Worm (Caenorhabditis elegans): ENCODE data around the gene rps-12.
A peak's percentile ranks its signal among the peaks of the same experiment; 100 is the strongest.

The rps-12 gene

DNA sequence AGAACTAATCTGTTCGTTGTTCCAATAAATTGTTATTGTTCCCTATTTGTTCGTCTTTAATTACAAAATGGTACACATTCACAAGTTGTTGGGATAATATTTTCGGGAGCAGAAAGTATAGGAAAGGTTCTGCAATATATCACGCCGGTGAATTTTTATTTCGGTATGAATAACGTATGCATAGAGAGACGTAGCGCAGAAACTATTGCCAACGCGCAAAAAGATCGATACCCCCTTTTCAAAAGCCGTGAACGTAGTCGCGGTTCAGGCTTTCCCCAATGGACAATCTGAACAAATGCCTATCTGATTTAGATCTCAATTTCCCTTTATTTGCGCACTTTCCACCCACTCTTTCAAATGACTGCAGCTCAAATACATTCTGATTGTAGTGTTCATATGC is 1.0 kb downstream of the rps-12 start, which contains the start of gene pst-2:
Gene pst-2 (plus strand): TSS at position 293 of the 400 bp plus-strand sequence.
- TF ChIP-seq snpc-4 (tag; optimal IDR thresholded peaks at IDR 0.05) (no peak), ztf-11 (tag; optimal IDR thresholded peaks at IDR 0.05) (no peak), nhr-77 (tag; optimal IDR thresholded peaks at IDR 0.05) (no peak), C34F6.9 (tag; optimal IDR thresholded peaks at IDR 0.05) (no peak), unc-62 (GFP tag; optimal IDR thresholded peaks at IDR 0.05) (no peak), nhr-11 (tag; optimal IDR thresholded peaks at IDR 0.05) (no peak), nhr-25 (tag; optimal IDR thresholded peaks at IDR 0.05) (no peak), sma-9 (GFP tag; optimal IDR thresholded peaks at IDR 0.05) (no peak), sma-9 (tag; optimal IDR thresholded peaks at IDR 0.05) (no peak), alr-1 (tag; optimal IDR thresholded peaks at IDR 0.05) (no peak), peb-1 (tag; optimal IDR thresholded peaks at IDR 0.05) (no peak), zag-1 (tag; optimal IDR thresholded peaks at IDR 0.05) (no peak), gmeb-1 (tag; optimal IDR thresholded peaks at IDR 0.05) (no peak), nhr-6 (tag; optimal IDR thresholded peaks at IDR 0.05) (no peak), nhr-23 (tag; optimal IDR thresholded peaks at IDR 0.05) (no peak), sma-3 (GFP tag; optimal IDR thresholded peaks at IDR 0.05) (no peak), nhr-10 (tag; optimal IDR thresholded peaks at IDR 0.05) (no peak), ceh-16 (tag; optimal IDR thresholded peaks at IDR 0.05) (no peak)

DNA sequence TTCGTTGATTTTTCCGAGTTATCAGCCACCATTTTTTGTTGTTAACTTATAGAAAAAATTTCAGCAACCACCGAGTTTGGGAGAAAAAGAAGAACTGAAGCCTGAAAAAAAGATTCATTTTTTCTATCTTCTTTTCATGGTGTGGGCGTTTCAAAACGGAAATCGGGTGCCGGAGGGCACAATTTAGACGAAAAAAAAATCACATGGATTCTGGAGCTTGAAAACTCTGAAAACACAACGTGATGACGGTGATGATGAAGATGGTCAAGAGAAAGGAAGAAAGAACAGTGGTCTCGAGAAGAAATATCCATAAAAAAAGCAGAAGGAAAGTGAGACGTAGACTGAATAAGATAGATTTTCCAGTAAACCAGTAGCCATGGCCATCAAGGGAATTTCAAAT is 4.9 kb downstream of the rps-12 start, which contains the start of gene rcan-1:
Gene rcan-1 (minus strand): TSS at position 101 of the 400 bp plus-strand sequence.
- TF ChIP-seq aly-2 (tag; optimal IDR thresholded peaks at IDR 0.05) (no peak), skn-1 (tag; optimal IDR thresholded peaks at IDR 0.05) (no peak), ceh-82 (tag; optimal IDR thresholded peaks at IDR 0.05) (no peak), snpc-4 (tag; optimal IDR thresholded peaks at IDR 0.05) (no peak), unc-55 (GFP tag; optimal IDR thresholded peaks at IDR 0.05) (no peak)

DNA sequence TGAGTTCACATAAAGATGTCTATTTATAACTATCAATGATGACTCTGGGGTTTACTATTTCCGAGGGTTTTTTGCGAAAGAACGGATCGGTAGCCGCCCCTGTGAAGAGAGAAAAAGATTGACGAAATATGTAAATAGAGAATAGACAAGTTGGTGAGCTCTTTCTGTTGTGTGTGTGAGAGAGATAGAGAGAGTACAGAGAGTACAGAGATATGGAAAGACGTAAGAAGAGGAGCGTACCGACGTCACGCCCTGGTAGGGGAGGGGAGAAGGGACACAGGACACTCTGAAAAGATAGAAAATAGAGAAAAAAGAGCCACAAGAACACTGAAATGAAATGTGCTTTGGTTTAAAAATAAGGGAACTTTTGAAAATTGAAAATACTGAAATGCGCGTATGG is 9.1 kb downstream of the rps-12 start:
- TF ChIP-seq sma-9 (GFP tag; optimal IDR thresholded peaks at IDR 0.05): peak; percentile 63
- no peak for TF ChIP-seq sma-9 (tag; optimal IDR thresholded peaks at IDR 0.05)
- peak; percentile 69 for TF ChIP-seq crh-2 (tag; optimal IDR thresholded peaks at IDR 0.05)
- TF ChIP-seq C34F6.9 (tag; optimal IDR thresholded peaks at IDR 0.05): peak; percentile 69
- TF ChIP-seq nhr-77 (tag; optimal IDR thresholded peaks at IDR 0.05): no peak
- peak; percentile 67 for TF ChIP-seq unc-55 (GFP tag; optimal IDR thresholded peaks at IDR 0.05)
- TF ChIP-seq ZK546.5 (tag; optimal IDR thresholded peaks at IDR 0.05): no peak
- TF ChIP-seq ztf-11 (tag; optimal IDR thresholded peaks at IDR 0.05): no peak
- TF ChIP-seq zag-1 (tag; optimal IDR thresholded peaks at IDR 0.05): no peak
- peak; percentile 78 for TF ChIP-seq F13H6.1 (tag; optimal IDR thresholded peaks at IDR 0.05)
- no peak for TF ChIP-seq unc-39 (tag; optimal IDR thresholded peaks at IDR 0.05)
- TF ChIP-seq nhr-23 (tag; optimal IDR thresholded peaks at IDR 0.05): no peak
- TF ChIP-seq snpc-4 (tag; optimal IDR thresholded peaks at IDR 0.05): peak; percentile 22
- no peak for TF ChIP-seq lin-39 (tag; optimal IDR thresholded peaks at IDR 0.05)
- peak; percentile 77 for TF ChIP-seq nhr-129 (tag; optimal IDR thresholded peaks at IDR 0.05)
- no peak for TF ChIP-seq elt-1 (tag; optimal IDR thresholded peaks at IDR 0.05)
- TF ChIP-seq mbf-1 (tag; optimal IDR thresholded peaks at IDR 0.05): no peak
- peak; percentile 10 for TF ChIP-seq lin-13 (GFP tag; optimal IDR thresholded peaks at IDR 0.05)
- peak in 1 of 2 experiments; percentile 48 for TF ChIP-seq lsy-2 (tag; optimal IDR thresholded peaks at IDR 0.05)
- TF ChIP-seq fos-1 (tag; optimal IDR thresholded peaks at IDR 0.05): peak; percentile 48
- peak; percentile 24 for TF ChIP-seq sem-4 (tag; optimal IDR thresholded peaks at IDR 0.05)
- no peak for TF ChIP-seq aly-2 (tag; optimal IDR thresholded peaks at IDR 0.05)
- no peak for TF ChIP-seq nhr-11 (tag; optimal IDR thresholded peaks at IDR 0.05)
- TF ChIP-seq nhr-237 (tag; optimal IDR thresholded peaks at IDR 0.05): no peak
- TF ChIP-seq ama-1 (optimal IDR thresholded peaks at IDR 0.05): peak; percentile 48

DNA sequence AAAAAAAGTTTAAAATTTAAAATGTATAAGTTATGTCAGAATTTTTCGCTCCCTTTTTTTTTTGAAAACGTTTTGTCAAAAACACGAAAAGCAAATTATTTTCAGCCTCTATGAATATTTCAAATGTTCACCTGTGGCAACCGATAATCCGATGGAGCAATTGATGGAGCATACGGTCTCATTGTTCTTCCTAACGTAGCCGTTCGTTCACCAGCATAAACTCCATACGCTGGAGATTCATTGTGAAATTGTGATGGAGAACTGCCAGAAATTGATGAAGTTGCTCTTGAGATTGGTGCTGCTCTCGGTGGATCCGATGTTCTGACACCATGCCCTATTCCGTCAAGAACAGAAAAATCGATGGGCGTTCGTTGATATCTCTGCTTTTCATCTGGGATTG is 12.7 kb downstream of the rps-12 start:
- TF ChIP-seq ZK546.5 (tag; optimal IDR thresholded peaks at IDR 0.05): no peak
- TF ChIP-seq nhr-12 (tag; optimal IDR thresholded peaks at IDR 0.05): no peak
- TF ChIP-seq egl-27 (tag; optimal IDR thresholded peaks at IDR 0.05): no peak
- TF ChIP-seq mbf-1 (tag; optimal IDR thresholded peaks at IDR 0.05): no peak
- no peak for TF ChIP-seq alr-1 (tag; optimal IDR thresholded peaks at IDR 0.05)
- no peak for TF ChIP-seq nhr-6 (tag; optimal IDR thresholded peaks at IDR 0.05)
- no peak for TF ChIP-seq crh-2 (tag; optimal IDR thresholded peaks at IDR 0.05)
- TF ChIP-seq dmd-4 (tag; optimal IDR thresholded peaks at IDR 0.05): no peak
- TF ChIP-seq lin-11 (tag; optimal IDR thresholded peaks at IDR 0.05): no peak
- TF ChIP-seq nhr-25 (tag; optimal IDR thresholded peaks at IDR 0.05): no peak
- TF ChIP-seq unc-39 (tag; optimal IDR thresholded peaks at IDR 0.05): no peak
- TF ChIP-seq nhr-21 (tag; optimal IDR thresholded peaks at IDR 0.05): no peak
- TF ChIP-seq nhr-129 (tag; optimal IDR thresholded peaks at IDR 0.05): no peak
- no peak for TF ChIP-seq Y55F3AM.14 (GFP tag; optimal IDR thresholded peaks at IDR 0.05)
- TF ChIP-seq blmp-1 (tag; optimal IDR thresholded peaks at IDR 0.05; ENCODE audit: insufficient read depth): no peak
